Worm (Caenorhabditis elegans) whole organism, L4 larva: Measurements from ENCODE around the gene K10C8.4.

Experiments
- F44E2.7 ChIP-seq: fragments of 200-800 bp; sonication (Bioruptor generic); IDR thresholded peaks from 2 replicates; pipeline ENCODE4 v2.1.2; 2022; ENCODE audit warnings: missing genetic modification characterization, missing compliant biosample characterization
- F49E8.2 ChIP-seq: sonication (generic microtip); optimal IDR thresholded peaks from 2 replicates; lab custom pipeline; 2016; ENCODE audit warnings: missing compliant biosample characterization, mild to moderate bottlenecking, missing genetic modification characterization, borderline replicate concordance
- T20F7.1 ChIP-seq: fragments of 200-800 bp; sonication (Bioruptor generic); optimal IDR thresholded peaks from 2 replicates; lab custom pipeline; 2018; ENCODE audit warnings: mild to moderate bottlenecking, missing genetic modification characterization, missing compliant biosample characterization
- Y48G9A.11 ChIP-seq: fragments of 200-800 bp; sonication (Bioruptor generic); IDR thresholded peaks from 2 replicates; pipeline ENCODE4 v1.3.6; 2022; ENCODE audit warnings: missing genetic modification reagents, missing genetic modification characterization, missing compliant biosample characterization
- Y75B8A.6 ChIP-seq: fragments of 200-800 bp; sonication (Bioruptor generic); IDR thresholded peaks from 2 replicates; pipeline ENCODE4 v1.3.6; 2022; ENCODE audit warnings: missing genetic modification reagents, missing genetic modification characterization, missing compliant biosample characterization
- arid-1 ChIP-seq: fragments of 200-800 bp; sonication (Bioruptor generic); conservative IDR thresholded peaks from 2 replicates; pipeline ENCODE4 v1.3.6; 2022; ENCODE audit warnings: missing genetic modification reagents, missing genetic modification characterization, missing compliant biosample characterization
- attf-4 ChIP-seq: sonication (generic microtip); optimal IDR thresholded peaks from 3 replicates; lab custom pipeline; 2017; ENCODE audit warnings: missing biosample characterization, missing genetic modification characterization
- ctbp-1 ChIP-seq: fragments of 200-800 bp; sonication (Bioruptor generic); IDR thresholded peaks from 2 replicates; pipeline ENCODE4 v1.3.6; 2022; ENCODE audit warnings: missing genetic modification reagents, missing genetic modification characterization, missing compliant biosample characterization
- daf-16 ChIP-seq, 3 experiments: sonication (generic microtip); optimal IDR thresholded peaks; 2 replicates each; lab custom pipeline; 2016 to 2017; ENCODE audit warnings: missing genetic modification characterization in 3 of 3, missing genetic modification reagents in 3 of 3, mild to moderate bottlenecking in 2 of 3, missing compliant biosample characterization in 2 of 3, missing biosample characterization in 1 of 3, moderate library complexity in 1 of 3
- daf-19 ChIP-seq: fragments of 200-800 bp; sonication (Bioruptor generic); conservative IDR thresholded peaks from 2 replicates; pipeline ENCODE4 v1.3.6; 2022; ENCODE audit warnings: missing genetic modification characterization, missing compliant biosample characterization
- daf-8 ChIP-seq: fragments of 200-800 bp; sonication (Bioruptor generic); IDR thresholded peaks from 2 replicates; pipeline ENCODE4 v1.3.6; 2022; ENCODE audit warnings: missing genetic modification characterization, missing compliant biosample characterization
- dmd-8 ChIP-seq: fragments of 200-800 bp; sonication (Bioruptor generic); IDR thresholded peaks from 2 replicates; pipeline ENCODE4 v1.3.6; 2022; ENCODE audit warnings: missing genetic modification characterization, missing compliant biosample characterization
- dpl-1 ChIP-seq: fragments of 150-350 bp; optimal IDR thresholded peaks from 2 replicates; lab custom pipeline; 2014; ENCODE audit warnings: missing biosample characterization, missing genetic modification reagents, missing genetic modification characterization
- duxl-1 ChIP-seq: sonication (generic microtip); optimal IDR thresholded peaks from 2 replicates; lab custom pipeline; 2016; ENCODE audit warnings: mild to moderate bottlenecking, missing genetic modification characterization, moderate library complexity, missing compliant biosample characterization; ENCODE audit not compliant: poor library complexity
- dve-1 ChIP-seq: sonication (generic microtip); optimal IDR thresholded peaks from 2 replicates; lab custom pipeline; 2017; ENCODE audit warnings: antibody characterized with exemption, mild to moderate bottlenecking, missing genetic modification characterization, missing compliant biosample characterization; ENCODE audit not compliant: insufficient read depth
- fkh-10 ChIP-seq: fragments of 150-350 bp; optimal IDR thresholded peaks from 2 replicates; lab custom pipeline; 2014; ENCODE audit warnings: missing biosample characterization, missing genetic modification reagents, missing genetic modification characterization
- fos-1 ChIP-seq: fragments of 150-350 bp; optimal IDR thresholded peaks from 2 replicates; lab custom pipeline; 2014; ENCODE audit warnings: missing biosample characterization, missing genetic modification characterization
- gei-8 ChIP-seq: fragments of 200-800 bp; sonication (Bioruptor generic); optimal IDR thresholded peaks from 2 replicates; lab custom pipeline; 2018; ENCODE audit warnings: mild to moderate bottlenecking, missing genetic modification characterization, missing compliant biosample characterization
- hif-1 ChIP-seq, 2 experiments: sonication (generic microtip); optimal IDR thresholded peaks; 2 replicates each; lab custom pipeline; 2016 to 2017; ENCODE audit warnings: missing compliant biosample characterization in 2 of 2, missing genetic modification characterization in 2 of 2, missing genetic modification reagents in 2 of 2, missing genotype in 2 of 2, mild to moderate bottlenecking in 1 of 2
- hlh-11 ChIP-seq: fragments of 200-800 bp; sonication (Bioruptor generic); optimal IDR thresholded peaks from 2 replicates; lab custom pipeline; 2018; ENCODE audit warnings: mild to moderate bottlenecking, missing genetic modification characterization, missing compliant biosample characterization
- hlh-30 ChIP-seq: sonication (generic microtip); optimal IDR thresholded peaks from 2 replicates; lab custom pipeline; 2017; ENCODE audit warnings: antibody characterized with exemption, mild to moderate bottlenecking, missing genetic modification characterization, missing compliant biosample characterization; ENCODE audit not compliant: insufficient read depth
- hmg-1.1 ChIP-seq: fragments of 200-800 bp; sonication (Bioruptor generic); IDR thresholded peaks from 2 replicates; pipeline ENCODE4 v1.3.6; 2022; ENCODE audit warnings: missing genetic modification reagents, missing genetic modification characterization, missing compliant biosample characterization
- lin-13 ChIP-seq: fragments of 150-350 bp; optimal IDR thresholded peaks from 2 replicates; lab custom pipeline; 2014; ENCODE audit warnings: missing biosample characterization, missing genetic modification reagents, missing genetic modification characterization
- lin-15B ChIP-seq: fragments of 150-350 bp; sonication (generic microtip); optimal IDR thresholded peaks from 3 replicates; lab custom pipeline; 2014; ENCODE audit warnings: missing biosample characterization, missing genetic modification characterization
- lin-29 ChIP-seq: fragments of 200-800 bp; sonication (Bioruptor generic); IDR thresholded peaks from 2 replicates; pipeline ENCODE4 v1.3.6; 2022; ENCODE audit warnings: missing genetic modification reagents, missing genetic modification characterization, missing compliant biosample characterization
- lin-38 ChIP-seq: fragments of 200-800 bp; sonication (Bioruptor generic); IDR thresholded peaks from 2 replicates; pipeline ENCODE4 v1.3.6; 2022; ENCODE audit warnings: missing genetic modification reagents, missing genetic modification characterization, missing compliant biosample characterization
- lsy-2 ChIP-seq, 2 experiments: fragments of 150-350 bp in 1 of 2; sonication (generic microtip) in 1 of 2; optimal IDR thresholded peaks; 2 replicates each; lab custom pipeline; 2014 to 2017; ENCODE audit warnings: missing biosample characterization in 2 of 2, missing genetic modification characterization in 2 of 2
- madf-5 ChIP-seq, 2 experiments: fragments of 200-800 bp; sonication (Bioruptor generic); IDR thresholded peaks; 2 replicates each; pipeline ENCODE4 v1.3.6; 2022; ENCODE audit warnings: missing compliant biosample characterization in 2 of 2, missing genetic modification characterization in 2 of 2
- mdl-1 ChIP-seq, 2 experiments: fragments of 150-350 bp in 1 of 2; sonication (generic microtip) in 1 of 2; optimal IDR thresholded peaks; 2 replicates each; lab custom pipeline; 2014 to 2017; ENCODE audit warnings: missing biosample characterization in 2 of 2, missing genetic modification characterization in 2 of 2
- mep-1 ChIP-seq: fragments of 150-350 bp; sonication (generic microtip); optimal IDR thresholded peaks from 3 replicates; lab custom pipeline; 2014; ENCODE audit warnings: missing biosample characterization, missing genetic modification characterization
- mes-2 ChIP-seq: sonication (generic microtip); optimal IDR thresholded peaks from 2 replicates; lab custom pipeline; 2016; ENCODE audit warnings: missing genotype, mild to moderate bottlenecking, missing genetic modification characterization, missing compliant biosample characterization; ENCODE audit not compliant: poor library complexity, severe bottlenecking
- mxl-3 ChIP-seq: fragments of 200-800 bp; sonication (Bioruptor generic); optimal IDR thresholded peaks from 2 replicates; lab custom pipeline; 2018; ENCODE audit warnings: mild to moderate bottlenecking, missing genetic modification characterization, missing compliant biosample characterization
- nhr-102 ChIP-seq: sonication (generic microtip); optimal IDR thresholded peaks from 2 replicates; lab custom pipeline; 2016; ENCODE audit warnings: mild to moderate bottlenecking, missing genetic modification characterization, moderate library complexity, missing compliant biosample characterization
- nhr-11 ChIP-seq: fragments of 150-350 bp; optimal IDR thresholded peaks from 2 replicates; lab custom pipeline; 2014; ENCODE audit warnings: missing biosample characterization, missing genetic modification characterization
- nhr-237 ChIP-seq: sonication (generic microtip); optimal IDR thresholded peaks from 2 replicates; lab custom pipeline; 2017; ENCODE audit warnings: missing biosample characterization, missing genetic modification characterization
- nhr-25 ChIP-seq: sonication (generic microtip); optimal IDR thresholded peaks from 2 replicates; lab custom pipeline; 2017; ENCODE audit warnings: missing genetic modification characterization, mild to moderate bottlenecking, missing compliant biosample characterization, antibody characterized with exemption, moderate library complexity, borderline replicate concordance; ENCODE audit not compliant: insufficient read depth
- nhr-28 ChIP-seq: fragments of 150-350 bp; optimal IDR thresholded peaks from 2 replicates; lab custom pipeline; 2014; ENCODE audit warnings: missing biosample characterization, missing genetic modification characterization
- nhr-6 ChIP-seq: fragments of 150-350 bp; optimal IDR thresholded peaks from 2 replicates; lab custom pipeline; 2014; ENCODE audit warnings: missing biosample characterization, missing genetic modification characterization
- nhr-77 ChIP-seq: fragments of 150-350 bp; optimal IDR thresholded peaks from 2 replicates; lab custom pipeline; 2014; ENCODE audit warnings: missing biosample characterization, missing genetic modification characterization
- pha-4 ChIP-seq, 2 experiments: fragments of 150-350 bp in 1 of 2; fragments of 200-800 bp in 1 of 2; sonication (Bioruptor generic) in 1 of 2; IDR thresholded peaks in 1 of 2; optimal IDR thresholded peaks in 1 of 2; 2 replicates each; pipeline versions ENCODE4 v1.3.6 to Lab custom; 2014 to 2022; ENCODE audit warnings: missing genetic modification characterization in 2 of 2, missing genetic modification reagents in 2 of 2, missing biosample characterization in 1 of 2, missing compliant biosample characterization in 1 of 2
- rbr-2 ChIP-seq: sonication (generic microtip); optimal IDR thresholded peaks from 2 replicates; lab custom pipeline; 2016; ENCODE audit warnings: missing genotype, missing genetic modification characterization, missing compliant biosample characterization
- sdz-12 ChIP-seq: fragments of 200-800 bp; sonication (Bioruptor generic); optimal IDR thresholded peaks from 2 replicates; lab custom pipeline; 2018; ENCODE audit warnings: mild to moderate bottlenecking, missing genetic modification characterization, missing compliant biosample characterization
- skn-1 ChIP-seq: fragments of 150-350 bp; optimal IDR thresholded peaks from 2 replicates; lab custom pipeline; 2014; ENCODE audit warnings: missing biosample characterization, missing genetic modification characterization
- snpc-1.2 ChIP-seq: fragments of 200-800 bp; sonication (Bioruptor generic); IDR thresholded peaks from 2 replicates; pipeline ENCODE4 v1.3.6; 2022; ENCODE audit warnings: missing genetic modification reagents, missing genetic modification characterization, missing compliant biosample characterization
- snpc-4 ChIP-seq: fragments of 150-350 bp; optimal IDR thresholded peaks from 2 replicates; lab custom pipeline; 2014; ENCODE audit warnings: missing biosample characterization, missing genetic modification characterization
- unc-130 ChIP-seq: sonication (generic microtip); optimal IDR thresholded peaks from 2 replicates; lab custom pipeline; 2016; ENCODE audit warnings: missing genetic modification reagents, missing genetic modification characterization, missing compliant biosample characterization
- zip-11 ChIP-seq: fragments of 200-800 bp; sonication (Bioruptor generic); IDR thresholded peaks from 2 replicates; pipeline ENCODE4 v1.3.6; 2022; ENCODE audit warnings: missing genetic modification characterization, missing compliant biosample characterization
- zip-2 ChIP-seq: fragments of 150-350 bp; optimal IDR thresholded peaks from 2 replicates; lab custom pipeline; 2014; ENCODE audit warnings: missing biosample characterization, missing genetic modification characterization
- ztf-11 ChIP-seq: fragments of 150-350 bp; optimal IDR thresholded peaks from 2 replicates; lab custom pipeline; 2014; ENCODE audit warnings: missing biosample characterization, missing genetic modification characterization

K10C8.4 gene

DNA sequence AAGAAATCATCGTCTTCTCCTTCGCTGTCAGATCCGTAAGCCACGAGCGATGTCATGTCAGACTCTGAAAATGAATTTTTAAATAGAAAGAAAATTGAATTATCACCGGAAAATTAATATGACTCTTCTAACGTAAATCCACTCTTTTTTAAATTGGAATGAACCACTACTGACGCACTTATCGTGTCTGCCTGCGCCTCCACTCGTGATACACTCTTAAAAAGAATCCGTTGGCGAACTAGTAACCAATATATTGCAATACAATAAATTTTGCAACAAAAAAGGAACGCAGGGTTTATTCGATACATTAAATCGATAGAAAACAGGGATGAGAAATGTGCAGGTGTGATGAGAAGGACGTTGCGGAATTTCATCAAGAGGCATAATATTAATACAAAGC lies 36.6 kb upstream of the K10C8.4 start, which contains the start of gene ccch-3:
Gene ccch-3 (minus strand): TSS at position 262 of the 400 bp plus-strand sequence.
- TF ChIP-seq zip-2 (tag; lab: Kevin White, UChicago) (no peak), mep-1 (tag; lab: Kevin White, UChicago) (peak; percentile 78), nhr-237 (tag; lab: Kevin White, UChicago) (no peak), mdl-1 (tag; optimal IDR thresholded peaks at IDR 0.05; lab: Kevin White, UChicago) (peak in 1 of 2 experiments; percentile 7), daf-16 (GFP tag; optimal IDR thresholded peaks at IDR 0.05; lab: Kevin White, UChicago) (no peak), daf-16 (tag; optimal IDR thresholded peaks at IDR 0.05; lab: Kevin White, UChicago) (peak; percentile 28), hmg-1.1 (GFP tag; lab: Robert Waterston, UW) (peak; percentile 52; the same call in 1 of the 2 replicates), hlh-11 (tag; lab: Kevin White, UChicago) (peak; percentile 50), skn-1 (tag; lab: Kevin White, UChicago) (no peak), daf-8 (GFP tag; lab: Robert Waterston, UW) (no peak), nhr-102 (peak; percentile 35), daf-19 (GFP tag; lab: Robert Waterston, UW) (0 out of 2 replicates have a peak, but pooled peaks have one; percentile 18), fkh-10 (GFP tag; lab: Kevin White, UChicago) (peak; percentile 36), pha-4 (GFP tag; IDR thresholded peaks at IDR 0.05; lab: Robert Waterston, UW) (peak; percentile 65; the same call in 1 of the 2 replicates), pha-4 (tag; optimal IDR thresholded peaks at IDR 0.05; lab: Kevin White, UChicago) (no peak), mes-2 (tag; lab: Kevin White, UChicago) (peak; percentile 87), dpl-1 (GFP tag; lab: Kevin White, UChicago) (peak; percentile 70), dmd-8 (0 out of 2 replicates have a peak, but pooled peaks have one; percentile 42), zip-11 (GFP tag; lab: Robert Waterston, UW) (no peak), arid-1 (GFP tag; lab: Robert Waterston, UW) (0 out of 2 replicates have a peak, but pooled peaks have one; percentile 17), F44E2.7 (no peak), lin-29 (no peak), lin-13 (GFP tag; lab: Kevin White, UChicago) (no peak), sdz-12 (no peak), rbr-2 (peak; percentile 70), dve-1 (tag; lab: Kevin White, UChicago) (peak; percentile 77), lsy-2 (tag; optimal IDR thresholded peaks at IDR 0.05; lab: Kevin White, UChicago) (peak in 1 of 2 experiments; percentile 86), hif-1 (tag; optimal IDR thresholded peaks at IDR 0.05; lab: Kevin White, UChicago) (no peak), T20F7.1 (GFP tag; lab: Kevin White, UChicago) (peak; percentile 81), attf-4 (no peak), fos-1 (tag; lab: Kevin White, UChicago) (no peak), duxl-1 (tag; lab: Kevin White, UChicago) (no peak), nhr-6 (peak; percentile 94), mxl-3 (GFP tag; lab: Kevin White, UChicago) (peak; percentile 33), F49E8.2 (tag; lab: Kevin White, UChicago) (no peak), unc-130 (GFP tag; lab: Kevin White, UChicago) (peak; percentile 18), madf-5 (GFP tag; IDR thresholded peaks at IDR 0.05; lab: Robert Waterston, UW) (no peak), ctbp-1 (GFP tag; lab: Robert Waterston, UW) (peak; percentile 48; the same call in 1 of the 2 replicates), nhr-77 (tag; lab: Kevin White, UChicago) (peak; percentile 53), lin-38 (GFP tag; lab: Robert Waterston, UW) (peak; percentile 77), nhr-28 (tag; lab: Kevin White, UChicago) (peak; percentile 56), Y75B8A.6 (GFP tag; lab: Robert Waterston, UW) (0 out of 2 replicates have a peak, but pooled peaks have one; percentile 56), nhr-11 (tag; lab: Kevin White, UChicago) (peak; percentile 51), lin-15B (tag; lab: Kevin White, UChicago) (no peak), hlh-30 (tag; lab: Kevin White, UChicago) (peak; percentile 86), Y48G9A.11 (no peak; the same call in 1 of the 2 replicates), ztf-11 (no peak), snpc-1.2 (peak; percentile 63; the same call in 1 of the 2 replicates), nhr-25 (peak; percentile 69), snpc-4 (tag; lab: Kevin White, UChicago) (no peak), gei-8 (peak; percentile 13)
